Fruit fly (Drosophila melanogaster) whole organism, embryonic: Measurements from ENCODE around the gene 14-3-3epsilon.

Experiments
- BtbVII ChIP-seq: fragments of 200-800 bp; sonication (Bioruptor generic); optimal IDR thresholded peaks from 3 replicates; lab custom pipeline; 2017; ENCODE audit warnings: missing biosample characterization, mild to moderate bottlenecking, missing genetic modification characterization
- CG11560 ChIP-seq: fragments of 200-800 bp; sonication (Bioruptor generic); IDR thresholded peaks from 3 replicates; pipeline ENCODE4 v1.3.6; 2022; ENCODE audit warnings: missing biosample characterization, missing genetic modification characterization
- CG12155 ChIP-seq: fragments of 200-800 bp; sonication (Bioruptor generic); optimal IDR thresholded peaks from 3 replicates; lab custom pipeline; 2016; ENCODE audit warnings: missing biosample characterization, missing genetic modification characterization
- CG12236 ChIP-seq: fragments of 200-800 bp; sonication (Bioruptor generic); optimal IDR thresholded peaks from 2 replicates; lab custom pipeline; 2016; ENCODE audit warnings: missing biosample characterization, missing genetic modification characterization
- CG1233 ChIP-seq: fragments of 200-800 bp; sonication (Bioruptor generic); optimal IDR thresholded peaks from 4 replicates; lab custom pipeline; 2018; ENCODE audit warnings: missing biosample characterization, mild to moderate bottlenecking, missing genetic modification characterization
- CG13624 ChIP-seq: fragments of 200-800 bp; sonication (Bioruptor generic); optimal IDR thresholded peaks from 2 replicates; lab custom pipeline; 2016; ENCODE audit warnings: missing biosample characterization, missing genetic modification characterization
- CG14667 ChIP-seq: fragments of 200-800 bp; sonication (Bioruptor generic); IDR thresholded peaks from 2 replicates; pipeline ENCODE4 v1.3.6; 2022; ENCODE audit warnings: missing biosample characterization, missing genetic modification characterization
- CG17568 ChIP-seq: fragments of 200-800 bp; sonication (Bioruptor generic); optimal IDR thresholded peaks from 2 replicates; lab custom pipeline; 2018; ENCODE audit warnings: missing biosample characterization, mild to moderate bottlenecking, missing genetic modification characterization, moderate library complexity
- CG18262 ChIP-seq: fragments of 200-800 bp; optimal IDR thresholded peaks from 3 replicates; lab custom pipeline; 2019; ENCODE audit warnings: missing biosample characterization, mild to moderate bottlenecking, missing genetic modification characterization, moderate library complexity
- CG2120 ChIP-seq: fragments of 200-800 bp; sonication (Bioruptor generic); optimal IDR thresholded peaks from 3 replicates; lab custom pipeline; 2016; ENCODE audit warnings: missing biosample characterization, missing genetic modification characterization
- CG33213 ChIP-seq: fragments of 200-800 bp; sonication (Bioruptor generic); optimal IDR thresholded peaks from 3 replicates; lab custom pipeline; 2016; ENCODE audit warnings: missing biosample characterization, missing genetic modification characterization
- CG34224 ChIP-seq: fragments of 200-800 bp; sonication (Bioruptor generic); IDR thresholded peaks from 3 replicates; pipeline ENCODE4 v1.3.6; 2022; ENCODE audit warnings: missing biosample characterization, missing genetic modification characterization; ENCODE audit not compliant: partially characterized antibody
- CG42726 ChIP-seq: fragments of 200-800 bp; sonication (Bioruptor generic); IDR thresholded peaks from 2 replicates; pipeline ENCODE4 v1.3.6; 2022; ENCODE audit warnings: missing biosample characterization, missing genetic modification characterization; ENCODE audit not compliant: partially characterized antibody
- CG4282 ChIP-seq: fragments of 200-800 bp; sonication (Bioruptor generic); optimal IDR thresholded peaks from 2 replicates; lab custom pipeline; 2016; ENCODE audit warnings: missing biosample characterization, missing genetic modification characterization
- CG4360 ChIP-seq: fragments of 200-800 bp; sonication (Bioruptor generic); IDR thresholded peaks from 2 replicates; pipeline ENCODE4 v1.3.6; 2022; ENCODE audit warnings: missing biosample characterization, missing genetic modification characterization
- CG6765 ChIP-seq: fragments of 200-800 bp; sonication (Bioruptor generic); optimal IDR thresholded peaks from 3 replicates; lab custom pipeline; 2017; ENCODE audit warnings: missing biosample characterization, mild to moderate bottlenecking, missing genetic modification characterization
- Eip74EF ChIP-seq, 2 experiments: fragments of 200-800 bp in 1 of 2; fragments of >200 bp in 1 of 2; sonication (Bioruptor generic) in 1 of 2; optimal IDR thresholded peaks; 2 replicates each; lab custom pipeline; 2017 to 2019; ENCODE audit warnings: missing biosample characterization in 2 of 2, missing genetic modification characterization in 2 of 2, mild to moderate bottlenecking in 1 of 2, moderate library complexity in 1 of 2
- HLHmδ ChIP-seq: fragments of 200-800 bp; sonication (Bioruptor generic); optimal IDR thresholded peaks from 2 replicates; lab custom pipeline; 2018; ENCODE audit warnings: missing biosample characterization, mild to moderate bottlenecking, missing genetic modification characterization, moderate library complexity
- HmgZ ChIP-seq: fragments of 200-800 bp; sonication (Bioruptor generic); optimal IDR thresholded peaks from 2 replicates; lab custom pipeline; 2018; ENCODE audit warnings: missing biosample characterization, mild to moderate bottlenecking, missing genetic modification characterization
- MTF-1 ChIP-seq: fragments of 200-800 bp; sonication (Bioruptor generic); optimal IDR thresholded peaks from 2 replicates; lab custom pipeline; 2018; ENCODE audit warnings: missing biosample characterization, mild to moderate bottlenecking, missing genetic modification characterization, borderline replicate concordance
- Mes4 ChIP-seq: fragments of 200-800 bp; sonication (Bioruptor generic); optimal IDR thresholded peaks from 2 replicates; lab custom pipeline; 2016; ENCODE audit warnings: missing biosample characterization, missing genetic modification characterization
- Nf-YC ChIP-seq: fragments of 200-800 bp; optimal IDR thresholded peaks from 3 replicates; lab custom pipeline; 2019; ENCODE audit warnings: missing biosample characterization, mild to moderate bottlenecking, missing genetic modification characterization, moderate library complexity
- NfI ChIP-seq: fragments of 200-800 bp; sonication (Bioruptor generic); optimal IDR thresholded peaks from 3 replicates; lab custom pipeline; 2018; ENCODE audit warnings: missing biosample characterization, mild to moderate bottlenecking, missing genetic modification characterization, moderate library complexity
- Oli ChIP-seq: fragments of 200-800 bp; sonication (Bioruptor generic); optimal IDR thresholded peaks from 2 replicates; lab custom pipeline; 2018; ENCODE audit warnings: missing biosample characterization, mild to moderate bottlenecking, missing genetic modification characterization, moderate library complexity
- PHDP ChIP-seq: fragments of 200-800 bp; sonication (Bioruptor generic); optimal IDR thresholded peaks from 3 replicates; lab custom pipeline; 2018; ENCODE audit warnings: missing biosample characterization, mild to moderate bottlenecking, missing genetic modification characterization, moderate library complexity
- Pdp1 ChIP-seq, 2 experiments: fragments of 200-800 bp; sonication (Bioruptor generic); optimal IDR thresholded peaks; 3 replicates each; lab custom pipeline; 2016; ENCODE audit warnings: missing biosample characterization in 2 of 2, missing genetic modification characterization in 2 of 2, mild to moderate bottlenecking in 1 of 2, moderate library complexity in 1 of 2
- Trl ChIP-seq, 3 experiments: fragments of >200 bp in 2 of 3; fragments of 200-800 bp in 1 of 3; sonication (Bioruptor generic) in 1 of 3; optimal IDR thresholded peaks; 2 replicates in 1 of 3; 3 replicates in 2 of 3; lab custom pipeline; 2016 to 2017; ENCODE audit warnings: missing biosample characterization in 1 of 3, missing genetic modification characterization in 1 of 3
- Xbp1 ChIP-seq: fragments of 200-800 bp; sonication (Bioruptor generic); optimal IDR thresholded peaks from 3 replicates; lab custom pipeline; 2016; ENCODE audit warnings: missing biosample characterization, mild to moderate bottlenecking, missing genetic modification characterization
- YL-1 ChIP-seq: fragments of 200-800 bp; sonication (Bioruptor generic); optimal IDR thresholded peaks from 3 replicates; lab custom pipeline; 2017; ENCODE audit warnings: missing biosample characterization, mild to moderate bottlenecking, missing genetic modification characterization
- bab2 ChIP-seq: fragments of 200-800 bp; sonication (Bioruptor generic); optimal IDR thresholded peaks from 2 replicates; lab custom pipeline; 2016; ENCODE audit warnings: missing biosample characterization, missing genetic modification characterization
- br ChIP-seq: fragments of >200 bp; optimal IDR thresholded peaks from 2 replicates; lab custom pipeline; 2017
- bsh ChIP-seq, 2 experiments: fragments of 200-800 bp; sonication (Bioruptor generic); optimal IDR thresholded peaks; 2 replicates each; lab custom pipeline; 2017 to 2018; ENCODE audit warnings: mild to moderate bottlenecking in 2 of 2, missing biosample characterization in 2 of 2, missing genetic modification characterization in 2 of 2, moderate library complexity in 1 of 2
- crc ChIP-seq: fragments of 200-800 bp; sonication (Bioruptor generic); optimal IDR thresholded peaks from 2 replicates; lab custom pipeline; 2016; ENCODE audit warnings: missing biosample characterization, missing genetic modification characterization
- dm ChIP-seq: fragments of 200-800 bp; sonication (Bioruptor generic); optimal IDR thresholded peaks from 3 replicates; lab custom pipeline; 2016; ENCODE audit warnings: missing biosample characterization, missing genetic modification characterization
- ftz-f1 ChIP-seq: fragments of 200-800 bp; sonication (Bioruptor generic); optimal IDR thresholded peaks from 2 replicates; lab custom pipeline; 2016; ENCODE audit warnings: missing biosample characterization, missing genetic modification characterization
- gcm ChIP-seq: fragments of 200-800 bp; sonication (Bioruptor generic); optimal IDR thresholded peaks from 2 replicates; lab custom pipeline; 2019; ENCODE audit warnings: missing biosample characterization, mild to moderate bottlenecking, missing genetic modification characterization, moderate library complexity
- gsb-n ChIP-seq: fragments of 200-800 bp; sonication (Bioruptor generic); optimal IDR thresholded peaks from 3 replicates; lab custom pipeline; 2018; ENCODE audit warnings: missing biosample characterization, mild to moderate bottlenecking, missing genetic modification characterization
- ken ChIP-seq: fragments of 200-800 bp; sonication (Bioruptor generic); IDR thresholded peaks from 3 replicates; pipeline ENCODE4 v1.3.6; 2022; ENCODE audit warnings: missing biosample characterization, missing genetic modification characterization
- nom ChIP-seq: fragments of 200-800 bp; sonication (Bioruptor generic); optimal IDR thresholded peaks from 2 replicates; lab custom pipeline; 2017; ENCODE audit warnings: missing biosample characterization, missing genetic modification characterization, mild to moderate bottlenecking, moderate library complexity, missing genetic modification reagents
- pita ChIP-seq: fragments of 200-800 bp; sonication (Bioruptor generic); optimal IDR thresholded peaks from 2 replicates; lab custom pipeline; 2017; ENCODE audit warnings: missing biosample characterization, mild to moderate bottlenecking, missing genetic modification characterization
- rib ChIP-seq: fragments of 200-800 bp; sonication (Bioruptor generic); IDR thresholded peaks from 2 replicates; pipeline ENCODE4 v1.3.6; 2022; ENCODE audit warnings: missing biosample characterization, missing genetic modification characterization
- run ChIP-seq: fragments of 200-800 bp; sonication (Bioruptor generic); optimal IDR thresholded peaks from 3 replicates; lab custom pipeline; 2018; ENCODE audit warnings: missing biosample characterization, mild to moderate bottlenecking, missing genetic modification characterization
- schlank ChIP-seq: fragments of 200-800 bp; sonication (Bioruptor generic); optimal IDR thresholded peaks from 2 replicates; lab custom pipeline; 2018; ENCODE audit warnings: missing biosample characterization, mild to moderate bottlenecking, missing genetic modification characterization
- slbo ChIP-seq: fragments of 200-800 bp; sonication (Bioruptor generic); IDR thresholded peaks from 2 replicates; pipeline ENCODE4 v1.3.6; 2022; ENCODE audit warnings: missing biosample characterization, missing genetic modification characterization
- sr ChIP-seq: fragments of 200-800 bp; sonication (Bioruptor generic); IDR thresholded peaks from 3 replicates; pipeline ENCODE4 v1.3.6; 2022; ENCODE audit warnings: missing biosample characterization, missing genetic modification characterization
- unc-4 ChIP-seq: fragments of 200-800 bp; sonication (Bioruptor generic); IDR thresholded peaks from 2 replicates; pipeline ENCODE4 v1.3.6; 2022; ENCODE audit warnings: missing biosample characterization, missing genetic modification characterization; ENCODE audit not compliant: partially characterized antibody
- wek ChIP-seq: fragments of 200-800 bp; sonication (Bioruptor generic); optimal IDR thresholded peaks from 3 replicates; lab custom pipeline; 2018; ENCODE audit warnings: missing biosample characterization, mild to moderate bottlenecking, missing genetic modification characterization, moderate library complexity

Gene 14-3-3epsilon

dm6 chr3R:18242089-18242955 lies at the start of gene 14-3-3epsilon, which contains the start of gene CG7156 (continued):
- TF ChIP-seq HmgZ (tag; lab: Kevin White, UChicago), result peak; percentile 18
- TF ChIP-seq Trl (optimal IDR thresholded peaks at IDR 0.05; lab: Kevin White, UChicago), result no peak
- TF ChIP-seq Trl (GFP tag; optimal IDR thresholded peaks at IDR 0.05; lab: Kevin White, UChicago), result peak; percentile 10
- TF ChIP-seq dm (GFP tag; lab: Kevin White, UChicago), result peak; percentile 49
- peak; percentile 37 for TF ChIP-seq gsb-n (tag; lab: Kevin White, UChicago)
- TF ChIP-seq Eip74EF (GFP tag; optimal IDR thresholded peaks at IDR 0.05; lab: Kevin White, UChicago), result peak in 1 of 2 experiments; percentile 22
- peak; percentile 73 for TF ChIP-seq Xbp1 (GFP tag; lab: Kevin White, UChicago)
- TF ChIP-seq CG12155, result peak; percentile 57
- TF ChIP-seq unc-4 (GFP tag; lab: Robert Waterston, UW), result peak; percentile 45; the same call in 1 of the 2 replicates
- peak in 1 of 2 experiments; percentile 65 for TF ChIP-seq bsh (GFP tag; optimal IDR thresholded peaks at IDR 0.05; lab: Kevin White, UChicago)
- TF ChIP-seq HLHmδ (GFP tag; lab: Kevin White, UChicago), result peak; percentile 44
- peak; percentile 65 for TF ChIP-seq CG42726 (GFP tag; lab: Robert Waterston, UW)
- peak; percentile 46 for TF ChIP-seq CG2120 (GFP tag; lab: Kevin White, UChicago)
- TF ChIP-seq BtbVII (GFP tag; lab: Kevin White, UChicago), result peak; percentile 25
- TF ChIP-seq CG12236 (GFP tag; lab: Kevin White, UChicago), result peak; percentile 11
- TF ChIP-seq Oli (tag; lab: Kevin White, UChicago), result peak; percentile 8
- TF ChIP-seq Mes4 (GFP tag; lab: Kevin White, UChicago), result peak; percentile 14
- TF ChIP-seq NfI (GFP tag; lab: Kevin White, UChicago), result peak; percentile 47
- peak; percentile 69 for TF ChIP-seq gcm
- peak; percentile 49 for TF ChIP-seq CG33213
- peak; percentile 50; the same call in 1 of the 3 replicates for TF ChIP-seq CG11560 (tag; lab: Robert Waterston, UW)
- TF ChIP-seq schlank (tag; lab: Kevin White, UChicago), result no peak
- TF ChIP-seq MTF-1 (GFP tag; lab: Kevin White, UChicago), result peak; percentile 16
- peak; percentile 65 for TF ChIP-seq slbo (GFP tag; lab: Robert Waterston, UW)
- peak; percentile 15 for TF ChIP-seq CG1233
- no peak for TF ChIP-seq ken (GFP tag; lab: Robert Waterston, UW)
- TF ChIP-seq br (lab: Kevin White, UChicago), result no peak
- TF ChIP-seq nom (GFP tag; lab: Kevin White, UChicago), result peak; percentile 41
- peak; percentile 91 for TF ChIP-seq pita (GFP tag; lab: Kevin White, UChicago)
- no peak for TF ChIP-seq CG6765
- peak; percentile 18 for TF ChIP-seq YL-1 (GFP tag; lab: Kevin White, UChicago)
- TF ChIP-seq crc (GFP tag; lab: Kevin White, UChicago), result no peak
- TF ChIP-seq CG13624 (GFP tag; lab: Kevin White, UChicago), result peak; percentile 9
- TF ChIP-seq PHDP (tag; lab: Kevin White, UChicago), result peak; percentile 75
- TF ChIP-seq CG17568 (GFP tag; lab: Kevin White, UChicago), result peak; percentile 66
- TF ChIP-seq CG4282, result peak; percentile 9
- TF ChIP-seq CG4360, result 0 out of 2 replicates have a peak, but pooled peaks have one; percentile 24
- no peak for TF ChIP-seq CG14667 (GFP tag; lab: Robert Waterston, UW)
- peak; percentile 38 for TF ChIP-seq wek (GFP tag; lab: Kevin White, UChicago)
- peak in 1 of 2 experiments; percentile 64 for TF ChIP-seq Pdp1 (GFP tag; optimal IDR thresholded peaks at IDR 0.05; lab: Kevin White, UChicago)
- TF ChIP-seq CG34224 (GFP tag; lab: Robert Waterston, UW), result peak; percentile 18; the same call in 1 of the 3 replicates
- peak; percentile 39 for TF ChIP-seq bab2
- no peak for TF ChIP-seq rib (GFP tag; lab: Robert Waterston, UW)
- TF ChIP-seq ftz-f1, result no peak
- peak; percentile 43 for TF ChIP-seq CG18262 (tag; lab: Kevin White, UChicago)
- TF ChIP-seq sr (GFP tag; lab: Robert Waterston, UW), result no peak
- peak; percentile 49 for TF ChIP-seq Nf-YC
- TF ChIP-seq run, result no peak
